Fruit fly (Drosophila melanogaster): Measurements from ENCODE around the gene CG43737.

DNA sequence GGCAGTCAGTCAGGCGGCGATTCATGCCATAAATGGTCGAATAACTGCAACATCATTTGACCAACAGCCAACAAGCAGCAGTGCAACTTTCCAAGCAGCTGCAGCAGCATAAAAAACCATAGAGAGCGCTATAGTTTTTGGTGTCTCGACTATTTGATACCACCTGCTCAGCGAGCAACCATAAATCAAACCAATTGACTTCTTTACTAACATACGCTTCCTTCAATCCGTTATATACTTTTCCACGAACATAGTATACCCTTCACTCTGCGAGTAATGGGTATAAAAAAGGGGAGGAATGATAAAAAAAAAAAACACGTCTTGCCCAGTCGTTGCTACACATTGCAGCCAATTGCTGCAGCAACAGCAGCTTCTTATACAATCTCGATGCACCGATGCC lies 23.2 kb upstream of the CG43737 start:
- TF ChIP-seq CTCF (optimal IDR thresholded peaks at IDR 0.05) (no peak), CG8478 (optimal IDR thresholded peaks at IDR 0.05) (no peak)

Measured in S2 (cell line).